Worm (Caenorhabditis elegans) whole organism, early embryonic: ENCODE results near the gene F19B10.5.

Experiments
- B0310.2 ChIP-seq: sonication (generic microtip); optimal IDR thresholded peaks from 2 replicates; lab custom pipeline; 2016; ENCODE audit warnings: mild to moderate bottlenecking, missing genetic modification characterization, missing compliant biosample characterization
- F13C5.2 ChIP-seq: sonication (generic microtip); optimal IDR thresholded peaks from 2 replicates; lab custom pipeline; 2017; ENCODE audit warnings: mild to moderate bottlenecking, missing genetic modification characterization, inconsistent platforms, missing compliant biosample characterization
- aly-1 ChIP-seq: sonication (generic microtip); optimal IDR thresholded peaks from 2 replicates; lab custom pipeline; 2016; ENCODE audit warnings: missing genetic modification characterization, missing compliant biosample characterization
- ama-1 ChIP-seq: fragments of 150-350 bp; optimal IDR thresholded peaks from 2 replicates; lab custom pipeline; 2014
- ceh-13 ChIP-seq: fragments of 200-800 bp; sonication (Bioruptor generic); optimal IDR thresholded peaks from 2 replicates; lab custom pipeline; 2018; ENCODE audit warnings: mild to moderate bottlenecking, missing genetic modification characterization, missing compliant biosample characterization
- ceh-36 ChIP-seq: sonication (generic microtip); optimal IDR thresholded peaks from 2 replicates; lab custom pipeline; 2016; ENCODE audit warnings: missing genetic modification characterization, inconsistent platforms, missing compliant biosample characterization
- ets-7 ChIP-seq: sonication (generic microtip); optimal IDR thresholded peaks from 2 replicates; lab custom pipeline; 2016; ENCODE audit warnings: missing genotype, missing genetic modification characterization, missing compliant biosample characterization
- flt-1 ChIP-seq: fragments of 200-800 bp; sonication (Bioruptor generic); IDR thresholded peaks from 2 replicates; pipeline ENCODE4 v1.3.6; 2022; ENCODE audit warnings: missing genetic modification characterization, missing compliant biosample characterization
- hmbx-1 ChIP-seq: sonication (generic microtip); optimal IDR thresholded peaks from 2 replicates; lab custom pipeline; 2016; ENCODE audit warnings: mild to moderate bottlenecking, missing genetic modification characterization, missing compliant biosample characterization
- hmg-4 ChIP-seq: fragments of 200-800 bp; sonication (Bioruptor generic); optimal IDR thresholded peaks from 2 replicates; lab custom pipeline; 2018; ENCODE audit warnings: mild to moderate bottlenecking, missing genetic modification characterization, missing compliant biosample characterization
- hnd-1 ChIP-seq: sonication (generic microtip); optimal IDR thresholded peaks from 2 replicates; lab custom pipeline; 2016; ENCODE audit warnings: missing genetic modification characterization, missing compliant biosample characterization
- pes-1 ChIP-seq: fragments of 200-800 bp; sonication (Bioruptor generic); IDR thresholded peaks from 2 replicates; pipeline ENCODE4 v1.3.6; 2022; ENCODE audit warnings: missing genetic modification reagents, missing genetic modification characterization, missing compliant biosample characterization
- scrt-1 ChIP-seq: fragments of 200-800 bp; sonication (Bioruptor generic); IDR thresholded peaks from 2 replicates; pipeline ENCODE4 v1.3.6; 2022; ENCODE audit warnings: missing genetic modification characterization, missing compliant biosample characterization
- sea-1 ChIP-seq: fragments of 200-800 bp; sonication (Bioruptor generic); conservative IDR thresholded peaks from 2 replicates; pipeline ENCODE4 v1.3.6; 2022; ENCODE audit warnings: missing genetic modification characterization, missing compliant biosample characterization
- tbx-11 ChIP-seq: fragments of 200-800 bp; sonication (Bioruptor generic); IDR thresholded peaks from 2 replicates; pipeline ENCODE4 v1.3.6; 2022; ENCODE audit warnings: missing genetic modification characterization, missing compliant biosample characterization
- tbx-37 ChIP-seq: fragments of 200-800 bp; sonication (Bioruptor generic); conservative IDR thresholded peaks from 2 replicates; pipeline ENCODE4 v1.3.6; 2022; ENCODE audit warnings: missing genetic modification reagents, missing genetic modification characterization, missing compliant biosample characterization
- tra-4 ChIP-seq: sonication (generic microtip); optimal IDR thresholded peaks from 2 replicates; lab custom pipeline; 2017; ENCODE audit warnings: missing genetic modification characterization, missing compliant biosample characterization

F19B10.5 gene

DNA sequence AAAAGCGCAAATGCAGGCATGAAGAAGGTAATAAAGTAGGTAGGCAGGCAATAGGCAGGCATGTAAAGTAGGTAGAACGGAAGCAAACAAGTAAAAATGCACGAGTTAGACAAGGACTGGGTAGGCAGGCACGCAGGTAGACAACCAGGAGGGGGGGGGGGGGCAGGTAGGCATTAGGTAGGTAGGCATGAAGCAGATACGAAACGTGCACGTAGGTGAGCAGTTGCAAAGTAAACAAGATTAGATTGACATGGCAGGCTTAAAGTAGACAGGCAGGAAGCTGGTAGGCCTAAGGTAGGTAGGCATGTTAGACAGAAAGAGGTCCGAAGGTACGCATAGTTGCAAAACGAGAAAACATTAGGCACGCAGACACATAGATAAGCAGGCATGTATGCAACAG, 23.5 kb downstream of the F19B10.5 start:
- TF ChIP-seq hnd-1 (tag; lab: Kevin White, UChicago) (no peak), tbx-11 (GFP tag; lab: Robert Waterston, UW) (no peak), tbx-37 (GFP tag; lab: Robert Waterston, UW) (no peak), flt-1 (GFP tag; lab: Robert Waterston, UW) (no peak), ceh-36 (tag; lab: Kevin White, UChicago) (no peak), F13C5.2 (tag; lab: Kevin White, UChicago) (no peak), tra-4 (tag; lab: Kevin White, UChicago) (no peak), ceh-13 (GFP tag; lab: Kevin White, UChicago) (no peak), scrt-1 (GFP tag; lab: Robert Waterston, UW) (no peak), pes-1 (GFP tag; lab: Robert Waterston, UW) (no peak), B0310.2 (no peak), ama-1 (lab: Kevin White, UChicago) (no peak), aly-1 (no peak), sea-1 (GFP tag; lab: Robert Waterston, UW) (no peak), ets-7 (tag; lab: Kevin White, UChicago) (no peak), hmbx-1 (no peak), hmg-4 (GFP tag; lab: Kevin White, UChicago) (no peak)

DNA sequence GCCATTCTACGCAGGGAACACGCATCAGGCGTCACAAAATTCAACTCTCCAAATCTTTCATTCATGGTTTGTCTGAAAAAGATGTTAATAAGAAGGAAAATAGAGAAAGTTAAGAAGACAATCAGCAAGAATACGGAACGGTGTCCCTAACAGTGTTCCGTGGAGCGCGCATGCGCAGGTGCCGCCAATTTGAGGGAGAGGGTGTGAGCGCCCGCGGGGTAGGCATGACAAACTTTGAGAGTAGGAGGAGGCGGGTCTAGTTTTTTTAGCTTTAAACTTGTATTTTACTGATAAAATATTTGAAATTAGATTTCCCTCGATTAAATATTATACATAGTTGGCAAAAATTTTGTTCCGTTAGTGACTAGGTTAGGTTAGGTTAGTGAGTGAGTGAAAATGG, 24.9 kb downstream of the F19B10.5 start:
- TF ChIP-seq pes-1 (GFP tag; lab: Robert Waterston, UW), result no peak

DNA sequence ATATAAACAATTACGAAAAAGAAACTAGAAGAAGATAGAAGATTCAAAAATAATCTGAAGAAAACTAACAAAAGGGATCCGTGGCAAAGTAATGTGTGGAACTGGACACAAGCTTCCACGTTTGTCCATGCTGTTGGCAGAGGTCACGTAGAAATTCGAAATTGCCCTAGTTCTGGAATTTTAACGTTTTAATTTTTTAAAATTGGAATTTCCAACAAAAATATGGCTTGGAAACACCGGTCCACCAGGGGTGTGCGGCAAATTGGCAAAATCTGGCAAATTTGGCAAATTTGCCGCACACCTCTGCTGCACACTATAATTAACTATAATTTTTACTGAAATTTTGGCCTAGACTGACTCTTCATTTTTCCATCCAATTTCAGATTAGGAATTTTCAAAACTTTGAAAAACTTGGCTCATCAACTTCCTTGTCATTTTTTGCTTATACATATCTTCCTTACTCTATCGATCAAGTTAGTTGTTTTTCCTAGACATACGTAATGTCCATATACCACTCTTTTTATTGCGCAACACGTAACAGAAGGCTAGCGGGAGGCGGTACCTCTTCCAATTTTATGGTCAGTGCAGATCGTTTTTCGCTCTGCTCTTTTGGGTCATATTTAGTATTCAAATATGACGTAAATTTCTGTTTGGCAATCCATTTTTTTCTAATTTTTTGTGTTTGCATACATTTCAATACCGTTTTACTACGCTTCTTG, 26.0 kb downstream of the F19B10.5 start, which contains the start of gene F19B10.10:
Gene F19B10.10, minus strand, starts transcription at position 51 of the 719 bp plus-strand sequence.
- TF ChIP-seq hmg-4 (GFP tag; lab: Kevin White, UChicago) (no peak), ceh-13 (GFP tag; lab: Kevin White, UChicago) (no peak), aly-1 (no peak), flt-1 (GFP tag; lab: Robert Waterston, UW) (no peak), tbx-11 (GFP tag; lab: Robert Waterston, UW) (no peak), tra-4 (tag; lab: Kevin White, UChicago) (no peak), sea-1 (GFP tag; lab: Robert Waterston, UW) (no peak), ceh-36 (tag; lab: Kevin White, UChicago) (no peak), ets-7 (tag; lab: Kevin White, UChicago) (no peak), F13C5.2 (tag; lab: Kevin White, UChicago) (no peak), scrt-1 (GFP tag; lab: Robert Waterston, UW) (no peak), hnd-1 (tag; lab: Kevin White, UChicago) (no peak), ama-1 (lab: Kevin White, UChicago) (no peak)

DNA sequence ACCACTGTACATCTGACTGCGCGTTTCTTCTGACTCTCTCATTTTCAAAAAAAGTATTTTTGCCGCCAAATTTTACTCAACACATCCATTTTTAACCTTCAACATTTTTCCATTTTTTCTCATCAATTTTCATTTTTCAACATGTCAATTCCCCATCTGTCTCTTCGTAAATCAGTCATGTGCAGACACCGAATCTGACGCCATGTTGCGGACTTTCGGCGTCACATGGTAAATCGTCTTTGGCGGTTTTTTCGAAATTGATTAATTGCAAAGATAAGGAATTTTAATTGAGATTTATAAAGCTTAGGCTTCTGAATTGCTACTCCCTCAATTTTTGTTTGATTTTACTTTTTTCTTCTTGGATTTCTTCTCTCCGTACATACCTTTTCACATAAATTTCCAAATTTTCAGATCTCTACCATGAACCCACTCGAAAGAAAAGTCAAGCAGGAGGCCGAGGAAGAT, 27.3 kb downstream of the F19B10.5 start, which contains the start of gene F19B10.1:
Gene F19B10.1, plus strand, starts transcription at position 415 of the 465 bp plus-strand sequence.
- no peak for TF ChIP-seq flt-1 (GFP tag; lab: Robert Waterston, UW)

ce11 chrII:3684487-3685067, 29.1 kb downstream of the F19B10.5 start:
- no peak for TF ChIP-seq ama-1 (lab: Kevin White, UChicago)
- no peak for TF ChIP-seq tbx-11 (GFP tag; lab: Robert Waterston, UW)
- no peak for TF ChIP-seq scrt-1 (GFP tag; lab: Robert Waterston, UW)
- no peak for TF ChIP-seq hnd-1 (tag; lab: Kevin White, UChicago)
- TF ChIP-seq tra-4 (tag; lab: Kevin White, UChicago), result no peak
- TF ChIP-seq F13C5.2 (tag; lab: Kevin White, UChicago), result no peak
- TF ChIP-seq sea-1 (GFP tag; lab: Robert Waterston, UW), result no peak
- TF ChIP-seq aly-1, result no peak
- TF ChIP-seq B0310.2, result no peak
- TF ChIP-seq flt-1 (GFP tag; lab: Robert Waterston, UW), result no peak
- TF ChIP-seq pes-1 (GFP tag; lab: Robert Waterston, UW), result no peak
- no peak for TF ChIP-seq ets-7 (tag; lab: Kevin White, UChicago)

DNA sequence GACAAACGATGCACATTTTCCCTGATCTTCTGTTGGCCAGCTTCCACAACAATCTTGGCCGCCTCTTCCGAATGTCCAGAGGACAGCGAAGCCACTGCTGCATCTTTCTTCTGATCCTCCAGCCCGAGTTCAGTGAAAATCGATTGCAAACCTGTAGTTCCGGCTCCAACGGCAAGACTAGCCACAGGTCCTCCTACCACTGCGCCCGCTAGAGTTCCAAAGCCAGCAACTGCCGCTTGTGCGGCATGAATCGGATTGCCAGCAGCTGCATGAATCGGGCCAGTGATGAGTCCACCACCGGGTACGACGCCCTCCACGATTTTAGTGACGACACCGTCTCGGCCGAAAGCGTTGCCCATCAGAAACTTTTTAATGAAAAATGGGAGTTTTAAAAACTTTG, 32.9 kb downstream of the F19B10.5 start, which contains the start of gene ifas-1:
Gene ifas-1, minus strand, starts transcription at position 387 of the 400 bp plus-strand sequence.
- TF ChIP-seq ama-1 (lab: Kevin White, UChicago), result no peak
- TF ChIP-seq tbx-37 (GFP tag; lab: Robert Waterston, UW), result no peak
- TF ChIP-seq hmg-4 (GFP tag; lab: Kevin White, UChicago), result no peak

DNA sequence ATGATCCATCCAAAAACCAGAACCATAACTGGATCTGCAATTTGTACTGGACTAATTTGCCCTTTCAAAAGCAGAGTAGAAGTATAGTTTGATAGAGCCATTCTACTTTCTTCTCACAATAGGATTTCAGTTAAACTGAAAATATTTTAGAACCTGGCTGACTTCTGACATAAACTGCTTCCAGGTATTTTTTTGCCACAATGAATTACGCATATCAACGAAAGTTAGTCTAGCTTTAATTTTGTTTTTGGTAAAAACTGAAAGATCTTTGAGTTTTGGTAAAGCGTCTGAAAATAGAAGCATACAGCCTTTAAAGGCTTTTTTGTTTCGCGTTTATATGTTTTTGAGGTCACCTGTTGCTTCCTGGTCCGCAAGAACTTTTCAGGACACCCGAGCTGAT, 35.2 kb downstream of the F19B10.5 start, which contains the start of gene srx-101:
Gene srx-101, minus strand, starts transcription at position 101 of the 400 bp plus-strand sequence.
- no peak for TF ChIP-seq tbx-37 (GFP tag; lab: Robert Waterston, UW)
- no peak for TF ChIP-seq B0310.2
- no peak for TF ChIP-seq ceh-13 (GFP tag; lab: Kevin White, UChicago)
- no peak for TF ChIP-seq ceh-36 (tag; lab: Kevin White, UChicago)
- TF ChIP-seq pes-1 (GFP tag; lab: Robert Waterston, UW), result no peak
- no peak for TF ChIP-seq ama-1 (lab: Kevin White, UChicago)
- TF ChIP-seq tra-4 (tag; lab: Kevin White, UChicago), result no peak
- no peak for TF ChIP-seq hmbx-1
- no peak for TF ChIP-seq sea-1 (GFP tag; lab: Robert Waterston, UW)
- no peak for TF ChIP-seq flt-1 (GFP tag; lab: Robert Waterston, UW)
- no peak for TF ChIP-seq tbx-11 (GFP tag; lab: Robert Waterston, UW)
- no peak for TF ChIP-seq ets-7 (tag; lab: Kevin White, UChicago)
